Worm (Caenorhabditis elegans): ENCODE measurements around the gene str-222.

DNA sequence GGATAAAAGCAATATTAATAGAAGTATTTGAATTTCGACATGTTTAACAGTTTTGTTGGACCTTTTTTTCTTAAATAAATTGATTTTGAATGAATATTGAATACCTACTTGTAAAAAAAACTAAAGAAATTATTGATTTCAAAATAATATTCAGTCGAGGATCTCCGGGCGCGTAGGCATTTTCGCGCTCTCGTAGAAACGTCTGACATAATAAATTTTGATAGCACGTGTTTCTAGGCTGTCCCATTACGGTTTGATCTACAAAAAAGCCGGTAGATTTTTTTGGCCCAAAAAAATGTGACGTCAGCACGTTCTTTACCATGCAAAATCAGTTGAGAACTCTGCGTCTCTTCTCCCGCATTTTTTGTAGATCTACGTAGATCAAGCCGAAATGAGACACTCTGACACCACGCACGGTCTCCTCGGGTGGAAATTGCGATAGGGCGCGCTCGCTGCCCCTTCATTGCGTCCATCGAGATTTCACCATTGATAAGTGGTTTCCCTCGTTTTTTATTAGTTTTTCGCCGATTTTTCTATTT lies 41.3 kb upstream of the str-222 start:
- TF ChIP-seq med-1 (GFP tag; optimal IDR thresholded peaks at IDR 0.05; ENCODE audit: insufficient read depth) (no peak), ref-1 (GFP tag; conservative IDR thresholded peaks at IDR 0.05) (no peak), klf-2 (GFP tag; conservative IDR thresholded peaks at IDR 0.05) (no peak), ztf-29 (GFP tag; IDR thresholded peaks at IDR 0.05) (no peak), cog-1 (tag; optimal IDR thresholded peaks at IDR 0.05) (no peak), T22C8.4 (GFP tag; IDR thresholded peaks at IDR 0.05) (no peak), ztf-23 (GFP tag; IDR thresholded peaks at IDR 0.05) (no peak), tab-1 (GFP tag; IDR thresholded peaks at IDR 0.05) (no peak), flt-1 (GFP tag; IDR thresholded peaks at IDR 0.05) (no peak)
